Worm (Caenorhabditis elegans) whole organism, L1 larva: Measurements from ENCODE around the gene F56C9.8.

Source experiments
- aly-2 ChIP-seq: fragments of 150-350 bp; optimal IDR thresholded peaks from 2 replicates; lab custom pipeline; 2014; ENCODE audit warnings: missing biosample characterization, missing genetic modification characterization
- blmp-1 ChIP-seq: fragments of 150-350 bp; optimal IDR thresholded peaks from 2 replicates; lab custom pipeline; 2014; ENCODE audit warnings: missing biosample characterization, missing genetic modification characterization
- egl-27 ChIP-seq, 2 experiments: fragments of 150-350 bp in 1 of 2; sonication (generic microtip); optimal IDR thresholded peaks; 3 replicates each; lab custom pipeline; 2017 to 2018; ENCODE audit warnings: missing biosample characterization in 2 of 2, missing genetic modification characterization in 2 of 2, missing genetic modification reagents in 2 of 2
- irx-1 ChIP-seq: sonication (generic microtip); optimal IDR thresholded peaks from 2 replicates; lab custom pipeline; 2016; ENCODE audit warnings: missing genetic modification characterization, missing compliant biosample characterization
- jun-1 ChIP-seq: fragments of 150-350 bp; optimal IDR thresholded peaks from 2 replicates; lab custom pipeline; 2014; ENCODE audit warnings: missing biosample characterization, missing genetic modification reagents, missing genetic modification characterization
- nhr-28 ChIP-seq: fragments of 150-350 bp; optimal IDR thresholded peaks from 2 replicates; lab custom pipeline; 2014; ENCODE audit warnings: missing biosample characterization, missing genetic modification characterization
- nhr-47 ChIP-seq: sonication (generic microtip); optimal IDR thresholded peaks from 2 replicates; lab custom pipeline; 2016; ENCODE audit warnings: mild to moderate bottlenecking, missing genetic modification characterization, moderate library complexity, missing compliant biosample characterization
- swsn-7 ChIP-seq: sonication (generic microtip); optimal IDR thresholded peaks from 2 replicates; lab custom pipeline; 2016; ENCODE audit warnings: missing genetic modification characterization, missing compliant biosample characterization

- TF ChIP-seq egl-27 (tag; optimal IDR thresholded peaks at IDR 0.05; lab: Kevin White, UChicago) (no peak), jun-1 (tag; lab: Kevin White, UChicago) (no peak), swsn-7 (tag; lab: Kevin White, UChicago) (no peak), nhr-28 (no peak), aly-2 (tag; lab: Kevin White, UChicago) (no peak), blmp-1 (peak; percentile 90), nhr-47 (tag; lab: Kevin White, UChicago) (no peak), irx-1 (tag; lab: Kevin White, UChicago) (no peak)
These were observed 13.7 kb downstream of the F56C9.8 start for ce11 chrIII:7305649-7305977.
